Fruit fly (Drosophila melanogaster) whole organism, pupa: ENCODE measurements around the gene Acp32CD.
A peak's percentile ranks its signal among the peaks of the same experiment; 100 is the strongest.

Source experiments
- CG10348 ChIP-seq: fragments of 200-800 bp; sonication (Bioruptor generic); IDR thresholded peaks from 2 replicates; pipeline ENCODE4 v1.3.6; 2022; ENCODE audit warnings: missing biosample characterization, missing genetic modification characterization
- CG12605 ChIP-seq: fragments of 200-800 bp; sonication (Bioruptor generic); IDR thresholded peaks from 2 replicates; pipeline ENCODE4 v1.3.6; 2022; ENCODE audit warnings: missing biosample characterization, missing genetic modification characterization
- CG13204 ChIP-seq: fragments of 200-800 bp; sonication (Bioruptor generic); optimal IDR thresholded peaks from 2 replicates; lab custom pipeline; 2018; ENCODE audit warnings: missing biosample characterization, mild to moderate bottlenecking, missing genetic modification characterization, moderate library complexity
- CG14655 ChIP-seq: fragments of 200-800 bp; sonication (Bioruptor generic); optimal IDR thresholded peaks from 3 replicates; lab custom pipeline; 2017; ENCODE audit warnings: mild to moderate bottlenecking, missing biosample characterization, missing genetic modification reagents, missing genetic modification characterization
- CG15710 ChIP-seq: fragments of 200-800 bp; sonication (Bioruptor generic); optimal IDR thresholded peaks from 2 replicates; lab custom pipeline; 2018; ENCODE audit warnings: missing biosample characterization, mild to moderate bottlenecking, missing genetic modification characterization, moderate library complexity
- CG17806 ChIP-seq: fragments of 200-800 bp; sonication (Bioruptor generic); optimal IDR thresholded peaks from 2 replicates; lab custom pipeline; 2018; ENCODE audit warnings: missing biosample characterization, mild to moderate bottlenecking, missing genetic modification characterization, moderate library complexity
- CG32121 ChIP-seq: fragments of 200-800 bp; sonication (Bioruptor generic); IDR thresholded peaks from 2 replicates; pipeline ENCODE4 v1.3.6; 2022; ENCODE audit warnings: missing biosample characterization, missing genetic modification characterization
- CG34367 ChIP-seq: fragments of 200-800 bp; sonication (Bioruptor generic); optimal IDR thresholded peaks from 2 replicates; lab custom pipeline; 2018; ENCODE audit warnings: missing biosample characterization, mild to moderate bottlenecking, missing genetic modification characterization
- CG4496 ChIP-seq: fragments of 200-800 bp; sonication (Bioruptor generic); IDR thresholded peaks from 3 replicates; pipeline ENCODE4 v1.3.6; 2022; ENCODE audit warnings: missing biosample characterization, missing genetic modification characterization
- CG8159 ChIP-seq: fragments of 200-800 bp; sonication (Bioruptor generic); optimal IDR thresholded peaks from 3 replicates; lab custom pipeline; 2018; ENCODE audit warnings: missing biosample characterization, mild to moderate bottlenecking, missing genetic modification characterization, moderate library complexity
- CG8301 ChIP-seq: fragments of 200-800 bp; sonication (Bioruptor generic); optimal IDR thresholded peaks from 2 replicates; lab custom pipeline; 2018; ENCODE audit warnings: missing biosample characterization, mild to moderate bottlenecking, missing genetic modification characterization
- CG9948 ChIP-seq: fragments of 200-800 bp; sonication (Bioruptor generic); optimal IDR thresholded peaks from 2 replicates; lab custom pipeline; 2018; ENCODE audit warnings: missing biosample characterization, mild to moderate bottlenecking, missing genetic modification characterization, moderate library complexity
- D1 ChIP-seq: fragments of 200-800 bp; sonication (Bioruptor generic); optimal IDR thresholded peaks from 2 replicates; lab custom pipeline; 2018; ENCODE audit warnings: missing biosample characterization, mild to moderate bottlenecking, missing genetic modification characterization, moderate library complexity
- EcR ChIP-seq: fragments of 200-800 bp; sonication (Bioruptor generic); optimal IDR thresholded peaks from 3 replicates; lab custom pipeline; 2019; ENCODE audit warnings: missing biosample characterization, missing genetic modification characterization, mild to moderate bottlenecking, moderate library complexity, missing genetic modification reagents
- Ets98B ChIP-seq: fragments of 200-800 bp; sonication (Bioruptor generic); IDR thresholded peaks from 2 replicates; pipeline ENCODE4 v1.3.6; 2022; ENCODE audit warnings: missing biosample characterization, missing genetic modification characterization
- Pif1A ChIP-seq: fragments of 200-800 bp; sonication (Bioruptor generic); optimal IDR thresholded peaks from 3 replicates; lab custom pipeline; 2016; ENCODE audit warnings: missing biosample characterization, missing genetic modification characterization
- Pif1B ChIP-seq: fragments of 200-800 bp; sonication (Bioruptor generic); optimal IDR thresholded peaks from 3 replicates; lab custom pipeline; 2016; ENCODE audit warnings: missing biosample characterization, missing genetic modification characterization
- Snoo ChIP-seq: fragments of 200-800 bp; sonication (Bioruptor generic); optimal IDR thresholded peaks from 3 replicates; lab custom pipeline; 2017; ENCODE audit warnings: missing biosample characterization, mild to moderate bottlenecking, missing genetic modification characterization, inconsistent platforms
- fd96Ca ChIP-seq: fragments of 200-800 bp; sonication (Bioruptor generic); IDR thresholded peaks from 3 replicates; pipeline ENCODE4 v1.3.6; 2022; ENCODE audit warnings: missing biosample characterization, missing genetic modification characterization
- gl ChIP-seq: fragments of 200-800 bp; sonication (Bioruptor generic); optimal IDR thresholded peaks from 2 replicates; lab custom pipeline; 2018; ENCODE audit warnings: missing biosample characterization, mild to moderate bottlenecking, missing genetic modification characterization
- rn ChIP-seq: fragments of 200-800 bp; sonication (Bioruptor generic); IDR thresholded peaks from 2 replicates; pipeline ENCODE4 v1.3.6; 2022; ENCODE audit warnings: missing biosample characterization, missing genetic modification characterization

Gene Acp32CD

dm6 chr2L:11014018-11014611 lies 1.3 kb upstream of the Acp32CD start:
- TF ChIP-seq CG4496 (GFP tag; lab: Robert Waterston, UW) (no peak), CG13204 (GFP tag; lab: Kevin White, UChicago) (peak; percentile 85)

DNA sequence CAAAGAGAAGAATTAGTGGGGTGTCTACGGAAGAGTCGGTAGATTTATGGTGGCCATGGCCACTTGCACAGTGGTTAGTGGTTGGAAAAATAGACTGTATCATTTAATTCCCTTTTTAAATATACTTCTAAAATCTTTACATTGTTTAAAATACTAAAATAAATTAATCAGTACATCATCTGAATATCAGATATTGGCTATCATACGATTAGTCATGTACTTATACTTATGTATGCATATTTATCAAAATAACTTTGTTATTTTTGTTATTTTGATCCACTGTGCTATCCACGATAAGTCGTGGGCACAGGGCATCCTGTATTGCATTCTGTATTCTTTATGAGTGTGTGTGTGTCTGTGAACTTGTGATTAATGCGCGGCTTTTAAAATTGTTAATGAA lies 749 bp upstream of the Acp32CD start:
- TF ChIP-seq CG12605 (GFP tag; lab: Robert Waterston, UW) (peak; percentile 37), CG8159 (tag; lab: Kevin White, UChicago) (peak; percentile 66), Snoo (no peak), EcR (GFP tag; lab: Kevin White, UChicago) (peak; percentile 11), D1 (tag; lab: Kevin White, UChicago) (peak; percentile 11), Ets98B (GFP tag; lab: Robert Waterston, UW) (no peak), CG9948 (tag; lab: Kevin White, UChicago) (peak; percentile 56), CG10348 (GFP tag; lab: Robert Waterston, UW) (no peak), Pif1B (GFP tag; lab: Kevin White, UChicago) (no peak), CG34367 (peak; percentile 42), rn (no peak), CG32121 (no peak), CG13204 (GFP tag; lab: Kevin White, UChicago) (no peak), CG15710 (peak; percentile 51), CG8301 (tag; lab: Kevin White, UChicago) (peak; percentile 55), CG17806 (peak; percentile 46)

DNA sequence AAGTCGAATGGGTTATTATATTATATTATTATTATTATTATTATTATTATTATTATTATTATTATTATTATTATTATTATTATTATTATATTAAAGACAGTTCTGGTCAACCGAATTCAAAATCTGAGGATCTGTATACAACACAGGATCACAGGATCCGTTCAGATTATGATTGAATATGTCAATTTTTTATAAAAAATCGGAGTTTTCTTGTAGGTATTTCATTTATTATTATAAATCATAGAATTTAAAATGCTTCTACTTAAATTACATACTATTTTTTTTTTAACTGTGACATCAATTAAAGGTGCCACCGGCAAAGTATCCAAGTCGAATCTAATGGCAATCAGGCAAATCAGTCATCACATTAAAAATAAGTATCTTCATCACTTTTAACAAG lies 1.3 kb downstream of the Acp32CD start, which contains the start of gene CG14913:
Gene CG14913 (plus strand): TSS at position 301 of the 400 bp plus-strand sequence.
- TF ChIP-seq Snoo: no peak
- TF ChIP-seq Ets98B (GFP tag; lab: Robert Waterston, UW): no peak
- no peak for TF ChIP-seq CG4496 (GFP tag; lab: Robert Waterston, UW)
- no peak for TF ChIP-seq fd96Ca (GFP tag; lab: Robert Waterston, UW)
- TF ChIP-seq CG13204 (GFP tag; lab: Kevin White, UChicago): no peak
- TF ChIP-seq CG17806: no peak
- no peak for TF ChIP-seq CG32121
- TF ChIP-seq D1 (tag; lab: Kevin White, UChicago): no peak
- no peak for TF ChIP-seq Pif1A (GFP tag; lab: Kevin White, UChicago)
- no peak for TF ChIP-seq CG15710
- TF ChIP-seq CG12605 (GFP tag; lab: Robert Waterston, UW): no peak
- no peak for TF ChIP-seq Pif1B (GFP tag; lab: Kevin White, UChicago)
- no peak for TF ChIP-seq gl (tag; lab: Kevin White, UChicago)
- no peak for TF ChIP-seq CG10348 (GFP tag; lab: Robert Waterston, UW)
- no peak for TF ChIP-seq rn
- TF ChIP-seq EcR (GFP tag; lab: Kevin White, UChicago): no peak
- TF ChIP-seq CG14655 (GFP tag; lab: Kevin White, UChicago): no peak
- TF ChIP-seq CG34367: no peak
- no peak for TF ChIP-seq CG8159 (tag; lab: Kevin White, UChicago)
- no peak for TF ChIP-seq CG8301 (tag; lab: Kevin White, UChicago)

DNA sequence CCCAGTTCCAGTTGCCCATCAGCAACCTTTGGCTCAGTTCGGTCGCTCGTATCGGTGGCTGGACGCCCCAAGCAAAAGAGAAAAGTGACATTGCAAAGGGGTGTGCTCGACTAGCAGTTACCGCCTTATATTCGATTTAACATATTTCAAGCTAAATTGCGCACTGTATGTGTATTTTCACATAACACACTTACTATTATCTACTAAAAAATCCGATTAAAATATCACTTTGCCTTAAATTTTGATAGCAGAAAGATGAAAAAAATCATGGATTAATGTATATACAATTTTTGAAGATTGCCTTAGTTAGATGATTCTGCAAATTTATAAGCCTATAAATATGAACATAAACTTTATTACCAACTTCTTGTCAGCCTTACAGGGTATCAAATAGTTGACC lies 6.2 kb downstream of the Acp32CD start:
- TF ChIP-seq CG9948 (tag; lab: Kevin White, UChicago) (peak; percentile 53), CG8159 (tag; lab: Kevin White, UChicago) (peak; percentile 44), Ets98B (GFP tag; lab: Robert Waterston, UW) (no peak), Snoo (peak; percentile 5), CG8301 (tag; lab: Kevin White, UChicago) (peak; percentile 19), CG32121 (no peak), CG17806 (peak; percentile 21), Pif1A (GFP tag; lab: Kevin White, UChicago) (no peak), CG14655 (GFP tag; lab: Kevin White, UChicago) (peak; percentile 48)

DNA sequence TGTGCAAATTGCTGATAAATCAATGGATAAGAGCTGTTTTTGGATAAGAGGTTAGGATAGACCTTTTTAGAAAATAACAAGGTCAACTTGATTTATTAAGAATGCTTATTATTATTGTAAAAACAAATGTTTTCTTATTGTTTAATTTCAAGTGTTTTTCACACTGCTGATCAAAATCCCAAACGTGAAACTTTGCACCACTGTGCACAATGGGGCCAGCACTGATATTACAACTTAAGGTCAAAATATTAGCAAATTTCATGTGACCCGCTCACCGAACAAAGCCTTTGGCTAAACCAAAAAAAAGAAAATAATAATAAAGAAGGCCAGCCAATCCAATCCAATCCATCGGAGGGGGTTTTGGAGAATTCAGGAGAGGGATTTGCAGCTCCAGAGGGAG lies 7.4 kb downstream of the Acp32CD start:
- TF ChIP-seq fd96Ca (GFP tag; lab: Robert Waterston, UW) (no peak), CG14655 (GFP tag; lab: Kevin White, UChicago) (peak; percentile 1), Pif1A (GFP tag; lab: Kevin White, UChicago) (peak; percentile 12), gl (tag; lab: Kevin White, UChicago) (no peak), CG8159 (tag; lab: Kevin White, UChicago) (peak; percentile 19), CG9948 (tag; lab: Kevin White, UChicago) (peak; percentile 14), CG13204 (GFP tag; lab: Kevin White, UChicago) (no peak), Snoo (no peak), CG17806 (peak; percentile 14), CG32121 (no peak), CG8301 (tag; lab: Kevin White, UChicago) (peak; percentile 2), CG15710 (no peak), CG34367 (no peak), CG12605 (GFP tag; lab: Robert Waterston, UW) (no peak)

dm6 chr2L:11023875-11024274 lies 8.5 kb downstream of the Acp32CD start:
- TF ChIP-seq CG32121 (no peak), CG15710 (no peak), rn (no peak), Pif1A (GFP tag; lab: Kevin White, UChicago) (no peak), Snoo (no peak), CG17806 (no peak), CG13204 (GFP tag; lab: Kevin White, UChicago) (no peak), CG8159 (tag; lab: Kevin White, UChicago) (no peak)
